Worm (Caenorhabditis elegans) whole organism, L2 larva: ENCODE results near the gene C29E4.12.

Source experiments
- alr-1 ChIP-seq: fragments of 150-350 bp; optimal IDR thresholded peaks from 2 replicates; lab custom pipeline; 2014; ENCODE audit warnings: missing biosample characterization, missing genetic modification characterization
- lin-11 ChIP-seq: fragments of 150-350 bp; sonication (generic microtip); optimal IDR thresholded peaks from 2 replicates; lab custom pipeline; 2014; ENCODE audit warnings: missing biosample characterization, missing genetic modification characterization, inconsistent platforms, mixed read lengths
- snpc-4 ChIP-seq: fragments of 150-350 bp; optimal IDR thresholded peaks from 2 replicates; lab custom pipeline; 2014; ENCODE audit warnings: missing biosample characterization, missing genetic modification characterization
- zag-1 ChIP-seq: fragments of 150-350 bp; optimal IDR thresholded peaks from 2 replicates; lab custom pipeline; 2014; ENCODE audit warnings: missing biosample characterization, missing genetic modification characterization

- TF ChIP-seq zag-1 (tag; lab: Kevin White, UChicago) (no peak), alr-1 (tag; lab: Kevin White, UChicago) (no peak), snpc-4 (no peak), lin-11 (tag; lab: Kevin White, UChicago) (no peak)
Observed at ce11 chrIII:7978289-7978688, 37.3 kb downstream of the C29E4.12 start.
